Worm (Caenorhabditis elegans) whole organism, late embryonic: ENCODE measurements around the gene F54B8.4.
"Not testable (repeated sequence)": the region's sequence is repeated elsewhere in the genome, so short reads cannot be mapped to it uniquely, and the experiment has no call there.

Experiments used
- C08G9.2 ChIP-seq: sonication (generic microtip); optimal IDR thresholded peaks from 2 replicates; lab custom pipeline; 2016; ENCODE audit warnings: mild to moderate bottlenecking, missing genetic modification characterization, moderate library complexity, missing compliant biosample characterization
- F13H6.1 ChIP-seq: sonication (generic microtip); optimal IDR thresholded peaks from 2 replicates; lab custom pipeline; 2016; ENCODE audit warnings: missing genetic modification characterization, missing compliant biosample characterization
- T23F11.4 ChIP-seq: fragments of 200-800 bp; sonication (Bioruptor generic); optimal IDR thresholded peaks from 2 replicates; lab custom pipeline; 2018; ENCODE audit warnings: mild to moderate bottlenecking, missing genetic modification characterization, missing compliant biosample characterization
- ceh-2 ChIP-seq: sonication (generic microtip); optimal IDR thresholded peaks from 2 replicates; lab custom pipeline; 2016; ENCODE audit warnings: missing genotype, missing genetic modification characterization, missing compliant biosample characterization
- ceh-31 ChIP-seq: sonication (generic microtip); optimal IDR thresholded peaks from 2 replicates; lab custom pipeline; 2016; ENCODE audit warnings: missing genetic modification characterization, missing compliant biosample characterization
- ceh-6 ChIP-seq: fragments of 200-800 bp; sonication (Bioruptor generic); optimal IDR thresholded peaks from 2 replicates; lab custom pipeline; 2018; ENCODE audit warnings: mild to moderate bottlenecking, missing genetic modification characterization, missing compliant biosample characterization
- ceh-9 ChIP-seq: sonication (generic microtip); optimal IDR thresholded peaks from 2 replicates; lab custom pipeline; 2016; ENCODE audit warnings: mild to moderate bottlenecking, missing genetic modification characterization, inconsistent platforms, missing compliant biosample characterization
- che-1 ChIP-seq: sonication (generic microtip); optimal IDR thresholded peaks from 2 replicates; lab custom pipeline; 2016; ENCODE audit warnings: mild to moderate bottlenecking, missing genetic modification characterization, missing compliant biosample characterization
- dmd-4 ChIP-seq: sonication (generic microtip); optimal IDR thresholded peaks from 2 replicates; lab custom pipeline; 2016; ENCODE audit warnings: borderline replicate concordance, missing genetic modification characterization, missing compliant biosample characterization
- elt-2 ChIP-seq: sonication (generic microtip); optimal IDR thresholded peaks from 2 replicates; lab custom pipeline; 2016; ENCODE audit warnings: missing genetic modification reagents, missing genetic modification characterization, missing compliant biosample characterization
- elt-4 ChIP-seq: sonication (generic microtip); optimal IDR thresholded peaks from 2 replicates; lab custom pipeline; 2016; ENCODE audit warnings: missing genetic modification characterization, missing compliant biosample characterization
- fkh-10 ChIP-seq: fragments of 150-350 bp; optimal IDR thresholded peaks from 2 replicates; lab custom pipeline; 2014; ENCODE audit warnings: missing biosample characterization, missing genetic modification reagents, missing genetic modification characterization
- gmeb-2 ChIP-seq: sonication (generic microtip); optimal IDR thresholded peaks from 2 replicates; lab custom pipeline; 2016; ENCODE audit warnings: missing genetic modification characterization, inconsistent platforms, missing compliant biosample characterization
- hlh-13 ChIP-seq: fragments of 200-800 bp; sonication (Bioruptor generic); optimal IDR thresholded peaks from 2 replicates; lab custom pipeline; 2018; ENCODE audit warnings: mild to moderate bottlenecking, missing genetic modification characterization, missing compliant biosample characterization
- mec-3 ChIP-seq: sonication (generic microtip); optimal IDR thresholded peaks from 2 replicates; lab custom pipeline; 2016; ENCODE audit warnings: borderline replicate concordance, missing genetic modification characterization, missing compliant biosample characterization
- nhr-232 ChIP-seq: sonication (generic microtip); optimal IDR thresholded peaks from 2 replicates; lab custom pipeline; 2016; ENCODE audit warnings: missing genetic modification characterization, missing compliant biosample characterization
- odd-2 ChIP-seq: sonication (generic microtip); optimal IDR thresholded peaks from 2 replicates; lab custom pipeline; 2017; ENCODE audit warnings: antibody characterized with exemption, mild to moderate bottlenecking, missing genetic modification characterization, missing compliant biosample characterization
- pha-2 ChIP-seq: sonication (generic microtip); optimal IDR thresholded peaks from 2 replicates; lab custom pipeline; 2017; ENCODE audit warnings: mild to moderate bottlenecking, missing genetic modification characterization, missing compliant biosample characterization
- pha-4 ChIP-seq: fragments of 150-350 bp; optimal IDR thresholded peaks from 2 replicates; lab custom pipeline; 2018; ENCODE audit warnings: missing biosample characterization, missing genetic modification reagents, missing genetic modification characterization
- pqm-1 ChIP-seq: sonication (generic microtip); optimal IDR thresholded peaks from 2 replicates; lab custom pipeline; 2016; ENCODE audit warnings: missing genetic modification characterization, missing compliant biosample characterization
- pros-1 ChIP-seq: fragments of 150-350 bp; optimal IDR thresholded peaks from 2 replicates; lab custom pipeline; 2014; ENCODE audit warnings: missing biosample characterization, missing genetic modification reagents, missing genetic modification characterization
- sdc-2 ChIP-seq: sonication (generic microtip); optimal IDR thresholded peaks from 2 replicates; lab custom pipeline; 2016; ENCODE audit warnings: missing genotype, missing genetic modification characterization, missing compliant biosample characterization
- sox-2 ChIP-seq: fragments of 200-800 bp; sonication (Bioruptor generic); IDR thresholded peaks from 2 replicates; pipeline ENCODE4 v1.3.6; 2022; ENCODE audit warnings: missing genetic modification reagents, missing genetic modification characterization, missing compliant biosample characterization
- unc-55 ChIP-seq: sonication (generic microtip); optimal IDR thresholded peaks from 2 replicates; lab custom pipeline; 2017; ENCODE audit warnings: missing biosample characterization, missing genetic modification reagents, missing genetic modification characterization
- zip-5 ChIP-seq: sonication (generic microtip); optimal IDR thresholded peaks from 2 replicates; lab custom pipeline; 2016; ENCODE audit warnings: missing genetic modification characterization, missing compliant biosample characterization

F54B8.4 gene

DNA sequence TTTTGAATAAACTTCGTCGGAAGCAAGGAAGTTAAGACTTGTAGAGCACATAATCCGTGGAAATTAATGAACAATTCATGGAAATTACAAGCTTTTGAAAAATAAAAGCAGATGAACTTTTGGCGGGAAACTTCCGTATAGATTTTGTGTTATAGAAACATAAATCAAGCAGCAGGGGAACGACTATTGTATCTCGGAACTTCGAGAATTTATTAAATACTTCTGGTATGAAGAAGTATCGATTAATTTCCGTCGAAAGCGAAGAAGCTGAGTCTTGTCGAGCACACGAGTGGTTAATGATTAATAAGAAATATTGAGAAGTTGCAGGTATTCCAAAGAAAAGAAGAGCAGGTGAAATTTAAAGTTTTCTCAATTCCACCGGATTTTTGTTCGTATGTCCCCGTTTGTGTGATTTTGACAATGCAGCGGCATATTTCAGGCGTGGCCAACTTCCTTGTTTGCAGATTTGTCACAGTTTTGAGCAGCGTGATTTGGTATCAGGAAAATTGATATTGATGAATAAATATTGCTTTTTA lies 34.2 kb downstream of the F54B8.4 start, which contains the start of gene srh-147:
srh-147 (minus strand) TSS at position 51 of the 536 bp plus-strand sequence.
- TF ChIP-seq pqm-1 (tag; lab: Kevin White, UChicago); C08G9.2 (tag; lab: Kevin White, UChicago); T23F11.4: not testable (repeated sequence)
- TF ChIP-seq, all 69 proteins: peak for 0; not testable (repeated sequence) for 69

DNA sequence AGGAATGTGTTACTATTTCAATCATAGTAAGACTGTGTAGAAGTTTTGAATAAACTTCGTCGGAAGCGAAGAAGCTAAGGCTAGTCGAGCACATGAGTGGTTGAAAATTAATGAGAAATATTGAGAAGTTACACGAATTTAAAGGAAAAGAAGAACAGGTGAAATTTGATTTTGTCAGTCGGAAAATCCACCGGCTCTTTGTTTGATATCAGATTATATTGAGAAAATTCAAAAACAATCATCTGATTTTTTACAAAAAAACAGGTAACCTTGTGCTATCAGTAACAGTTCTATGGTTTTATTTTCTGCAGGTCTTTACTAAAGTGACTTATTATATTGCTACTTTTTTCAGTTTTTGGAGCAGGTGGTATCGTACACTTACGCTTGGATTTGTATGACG lies 42.1 kb downstream of the F54B8.4 start, which contains the start of gene srh-148:
srh-148 (minus strand) TSS at position 101 of the 400 bp plus-strand sequence.
- no peak for TF ChIP-seq C08G9.2 (tag; lab: Kevin White, UChicago)
- TF ChIP-seq pros-1 (tag; lab: Kevin White, UChicago) = no peak
- no peak for TF ChIP-seq zip-5
- no peak for TF ChIP-seq mec-3 (tag; lab: Kevin White, UChicago)
- no peak for TF ChIP-seq che-1 (tag; lab: Kevin White, UChicago)
- no peak for TF ChIP-seq sox-2 (GFP tag; lab: Robert Waterston, UW)
- no peak for TF ChIP-seq F13H6.1
- no peak for TF ChIP-seq pha-2 (tag; lab: Kevin White, UChicago)

DNA sequence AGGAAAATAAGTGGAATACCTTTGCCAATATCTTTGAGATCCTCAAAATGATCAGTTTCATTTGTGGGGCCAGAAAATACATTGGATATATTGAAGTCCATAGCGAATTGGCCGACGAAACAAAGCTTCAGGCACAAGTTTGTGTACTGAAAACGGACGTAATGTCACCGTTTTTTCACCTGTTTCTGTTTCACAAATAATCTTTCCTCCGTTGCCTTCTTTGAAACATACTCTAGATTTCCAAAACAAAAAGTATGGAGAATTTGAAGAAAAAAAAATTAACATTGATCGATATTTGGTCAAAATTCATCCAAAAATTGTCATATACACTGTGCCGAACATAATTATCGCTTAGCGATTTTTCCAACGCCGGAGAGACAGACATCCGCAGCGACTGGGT lies 46.4 kb downstream of the F54B8.4 start, which contains the start of gene srz-12:
srz-12 (minus strand) TSS at position 101 of the 400 bp plus-strand sequence.
- TF ChIP-seq pha-4 = no peak
- TF ChIP-seq elt-2 (tag; lab: Kevin White, UChicago) = no peak
- TF ChIP-seq ceh-6 = no peak
- TF ChIP-seq mec-3 (tag; lab: Kevin White, UChicago) = no peak
- TF ChIP-seq gmeb-2 (tag; lab: Kevin White, UChicago) = no peak
- TF ChIP-seq ceh-9 (tag; lab: Kevin White, UChicago) = no peak

DNA sequence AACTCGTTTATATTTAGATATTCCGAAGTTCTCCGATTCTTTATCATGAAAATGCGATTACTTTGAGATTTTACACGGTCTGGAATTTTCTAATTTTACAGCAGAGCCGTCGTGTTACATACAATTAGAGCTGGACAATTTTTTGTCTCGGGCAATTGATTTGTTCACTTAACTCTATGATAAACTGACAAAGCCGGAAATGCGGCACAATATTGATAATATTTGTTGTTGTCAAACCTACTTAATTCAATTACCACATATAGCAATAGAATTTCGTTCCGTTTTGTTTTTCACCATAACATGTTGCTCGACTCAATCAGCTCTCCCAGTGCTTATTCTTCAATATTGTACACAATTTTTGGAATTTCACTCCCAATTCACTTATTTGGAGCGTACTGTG lies 46.9 kb downstream of the F54B8.4 start, which contains the start of gene srh-299:
srh-299 (plus strand) TSS at position 301 of the 400 bp plus-strand sequence.
- TF ChIP-seq mec-3 (tag; lab: Kevin White, UChicago) (no peak), ceh-2 (tag; lab: Kevin White, UChicago) (no peak), elt-4 (no peak), ceh-31 (tag; lab: Kevin White, UChicago) (no peak), hlh-13 (GFP tag; lab: Kevin White, UChicago) (no peak), fkh-10 (GFP tag; lab: Kevin White, UChicago) (no peak), unc-55 (GFP tag; lab: Kevin White, UChicago) (no peak), nhr-232 (tag; lab: Kevin White, UChicago) (no peak), odd-2 (tag; lab: Kevin White, UChicago) (no peak), sdc-2 (tag; lab: Kevin White, UChicago) (no peak)

DNA sequence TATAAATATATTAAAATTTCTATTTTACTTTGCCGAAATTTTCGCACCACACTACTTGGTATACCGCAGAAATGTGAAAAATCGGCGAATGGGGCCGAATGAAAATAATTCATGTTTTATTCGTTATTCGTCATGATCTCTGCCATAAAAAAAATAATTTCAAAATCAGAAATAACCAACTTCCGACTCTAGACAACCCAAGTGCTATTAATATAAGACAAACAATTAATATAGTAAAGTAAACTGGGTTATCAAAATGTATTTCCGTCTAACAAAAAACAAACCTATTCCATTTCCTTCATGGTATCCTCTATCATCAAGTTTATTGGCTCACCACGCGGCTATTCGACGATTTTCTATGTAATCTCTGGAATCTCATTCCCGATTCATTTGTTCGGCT lies 49.7 kb downstream of the F54B8.4 start, which contains the start of gene srh-293:
srh-293 (plus strand) TSS at position 301 of the 400 bp plus-strand sequence.
- TF ChIP-seq ceh-6 (no peak), pros-1 (tag; lab: Kevin White, UChicago) (no peak), dmd-4 (tag; lab: Kevin White, UChicago) (no peak), T23F11.4 (no peak)
